Worm (Caenorhabditis elegans) whole organism, L2 larva: ENCODE data around the gene irld-18.

Experiments used
- aly-2 ChIP-seq: fragments of 150-350 bp; optimal IDR thresholded peaks from 2 replicates; lab custom pipeline; 2014; ENCODE audit warnings: missing biosample characterization, missing genetic modification characterization
- egl-27 ChIP-seq: sonication (generic microtip); optimal IDR thresholded peaks from 3 replicates; lab custom pipeline; 2017; ENCODE audit warnings: missing biosample characterization, missing genetic modification reagents, missing genetic modification characterization
- mbf-1 ChIP-seq: sonication (generic microtip); optimal IDR thresholded peaks from 2 replicates; lab custom pipeline; 2017; ENCODE audit warnings: missing biosample characterization, missing genetic modification characterization
- skn-1 ChIP-seq: sonication (generic microtip); optimal IDR thresholded peaks from 2 replicates; lab custom pipeline; 2017; ENCODE audit warnings: missing biosample characterization, missing genetic modification characterization
- unc-39 ChIP-seq: fragments of 150-350 bp; optimal IDR thresholded peaks from 2 replicates; lab custom pipeline; 2014; ENCODE audit warnings: missing biosample characterization, missing genetic modification characterization
- unc-62 ChIP-seq: fragments of 150-350 bp; optimal IDR thresholded peaks from 2 replicates; lab custom pipeline; 2014; ENCODE audit warnings: missing biosample characterization, missing genetic modification reagents, missing genetic modification characterization
- ztf-1 ChIP-seq: fragments of 200-800 bp; sonication (Bioruptor generic); conservative IDR thresholded peaks from 2 replicates; pipeline ENCODE4 v1.3.6; 2022; ENCODE audit warnings: missing genetic modification characterization, missing compliant biosample characterization

- TF ChIP-seq unc-39 (tag; lab: Kevin White, UChicago) (no peak), skn-1 (tag; lab: Kevin White, UChicago) (no peak), ztf-1 (GFP tag; lab: Robert Waterston, UW) (no peak), egl-27 (tag; lab: Kevin White, UChicago) (no peak), aly-2 (tag; lab: Kevin White, UChicago) (no peak), unc-62 (GFP tag; lab: Kevin White, UChicago) (no peak), mbf-1 (no peak)
Observed at ce11 chrIV:14547292-14547691, 33.5 kb downstream of the irld-18 start.
